Fruit fly (Drosophila melanogaster): ENCODE measurements around the gene CG14990.
A peak's percentile ranks its signal among the peaks of the same experiment; 100 is the strongest.

The CG14990 gene

DNA sequence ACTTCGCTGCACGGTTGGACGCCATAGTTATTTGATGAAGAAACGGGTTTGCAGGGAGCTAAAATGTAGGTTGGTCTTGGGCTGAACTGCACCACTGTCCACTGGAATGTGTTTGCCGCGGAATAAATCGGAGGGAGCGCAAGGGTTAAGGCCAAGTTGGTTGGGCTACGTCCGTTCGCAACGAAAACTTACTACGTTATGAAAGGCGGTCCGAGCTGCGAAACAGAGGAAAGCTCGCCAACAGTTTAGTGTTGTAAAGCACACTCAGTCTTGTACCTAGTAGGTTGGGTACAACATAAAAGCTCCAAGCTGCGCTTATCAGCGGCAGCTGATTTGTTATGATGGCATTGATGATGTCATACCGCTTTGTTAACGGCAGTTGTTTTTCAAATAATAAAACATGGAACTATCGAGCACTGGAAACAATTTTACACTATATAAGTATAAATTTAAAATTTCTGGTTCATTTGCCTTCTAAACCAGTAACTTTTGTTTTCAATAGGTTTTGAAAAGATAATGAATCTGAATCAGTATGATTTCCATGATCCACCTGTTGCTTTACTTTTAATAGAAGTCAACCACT lies 29.3 kb downstream of the CG14990 start, which contains the start of gene Chd64 (continued):
- TF ChIP-seq CG18764 (GFP tag; optimal IDR thresholded peaks at IDR 0.05) (no peak), CG9727 (GFP tag; optimal IDR thresholded peaks at IDR 0.05) (no peak), Side (GFP tag; optimal IDR thresholded peaks at IDR 0.05) (peak; percentile 41), CG9215 (GFP tag; IDR thresholded peaks at IDR 0.05) (no peak), Drgx (GFP tag; IDR thresholded peaks at IDR 0.05) (no peak; the same call in 1 of the 2 replicates), bbx (GFP tag; IDR thresholded peaks at IDR 0.05; ENCODE audit: partially characterized antibody) (peak; percentile 46), CG8924 (tag; optimal IDR thresholded peaks at IDR 0.05) (peak; percentile 39), sd (tag; optimal IDR thresholded peaks at IDR 0.05) (peak; percentile 94), jigr1 (GFP tag; IDR thresholded peaks at IDR 0.05) (no peak), CG4360 (GFP tag; IDR thresholded peaks at IDR 0.05) (peak; percentile 52; the same call in 1 of the 2 replicates), CG17359 (tag; optimal IDR thresholded peaks at IDR 0.05) (peak; percentile 47), fd96Cb (tag; optimal IDR thresholded peaks at IDR 0.05) (no peak), luna (GFP tag; optimal IDR thresholded peaks at IDR 0.05) (no peak), p53 (GFP tag; optimal IDR thresholded peaks at IDR 0.05) (no peak), Nf-YA (GFP tag; IDR thresholded peaks at IDR 0.05) (no peak), CG18011 (GFP tag; optimal IDR thresholded peaks at IDR 0.05) (no peak), ind (GFP tag; optimal IDR thresholded peaks at IDR 0.05) (no peak), Poxn (GFP tag; IDR thresholded peaks at IDR 0.05) (no peak), CG2678 (tag; optimal IDR thresholded peaks at IDR 0.05) (peak; percentile 67), stwl (tag; optimal IDR thresholded peaks at IDR 0.05) (peak; percentile 74), ash1 (GFP tag; optimal IDR thresholded peaks at IDR 0.05) (peak; percentile 8), Fer2 (tag; optimal IDR thresholded peaks at IDR 0.05) (no peak), CG18476 (GFP tag; optimal IDR thresholded peaks at IDR 0.05) (peak; percentile 6), sr (GFP tag; IDR thresholded peaks at IDR 0.05) (peak; percentile 55; the same call in 1 of the 3 replicates), CG17186 (GFP tag; optimal IDR thresholded peaks at IDR 0.05) (no peak), CG8359 (GFP tag; optimal IDR thresholded peaks at IDR 0.05; ENCODE audit: borderline replicate concordance) (no peak), CG33557 (GFP tag; optimal IDR thresholded peaks at IDR 0.05) (no peak), tgo (GFP tag; IDR thresholded peaks at IDR 0.05) (peak; percentile 46; the same call in 1 of the 3 replicates), inv (GFP tag; IDR thresholded peaks at IDR 0.05; ENCODE audit: partially characterized antibody) (no peak), CG8089 (GFP tag; optimal IDR thresholded peaks at IDR 0.05) (no peak), Sox100B (GFP tag; optimal IDR thresholded peaks at IDR 0.05) (no peak), gro (GFP tag; optimal IDR thresholded peaks at IDR 0.05) (peak; percentile 54), CG15011 (GFP tag; optimal IDR thresholded peaks at IDR 0.05) (peak; percentile 46), fd64A (GFP tag; optimal IDR thresholded peaks at IDR 0.05) (no peak), CG3281 (GFP tag; optimal IDR thresholded peaks at IDR 0.05) (peak; percentile 52), CG6765 (GFP tag; optimal IDR thresholded peaks at IDR 0.05) (peak; percentile 54), chn (GFP tag; optimal IDR thresholded peaks at IDR 0.05) (no peak), mirr (GFP tag; optimal IDR thresholded peaks at IDR 0.05) (peak; percentile 71), CG3407 (GFP tag; optimal IDR thresholded peaks at IDR 0.05) (no peak), Dref (GFP tag; IDR thresholded peaks at IDR 0.05) (no peak), disco-r (GFP tag; optimal IDR thresholded peaks at IDR 0.05) (no peak), nerfin-1 (tag; optimal IDR thresholded peaks at IDR 0.05) (no peak), CG18619 (GFP tag; optimal IDR thresholded peaks at IDR 0.05) (peak; percentile 33), CG12769 (tag; optimal IDR thresholded peaks at IDR 0.05) (peak; percentile 93), Hmx (GFP tag; optimal IDR thresholded peaks at IDR 0.05) (no peak), trh (GFP tag; optimal IDR thresholded peaks at IDR 0.05) (no peak), slou (GFP tag; optimal IDR thresholded peaks at IDR 0.05) (no peak), dan (GFP tag; IDR thresholded peaks at IDR 0.05) (no peak), Spps (tag; optimal IDR thresholded peaks at IDR 0.05) (no peak), ase (GFP tag; IDR thresholded peaks at IDR 0.05) (no peak), dm (GFP tag; optimal IDR thresholded peaks at IDR 0.05) (no peak)

All from whole organism, embryonic.